Fruit fly (Drosophila melanogaster) whole organism, embryonic: ENCODE results near the gene CG2129.

Experiments used
- Aef1 ChIP-seq: fragments of 200-800 bp; sonication (Bioruptor generic); IDR thresholded peaks from 3 replicates; pipeline ENCODE4 v1.3.6; 2022; ENCODE audit warnings: missing biosample characterization, missing genetic modification characterization
- Bdp1 ChIP-seq: fragments of 200-800 bp; sonication (Bioruptor generic); optimal IDR thresholded peaks from 3 replicates; lab custom pipeline; 2016; ENCODE audit warnings: missing biosample characterization, missing genetic modification characterization
- Bteb2 ChIP-seq: fragments of 200-800 bp; sonication (Bioruptor generic); optimal IDR thresholded peaks from 2 replicates; lab custom pipeline; 2016; ENCODE audit warnings: missing biosample characterization, missing genetic modification characterization
- C15 ChIP-seq: fragments of 200-800 bp; sonication (Bioruptor generic); IDR thresholded peaks from 3 replicates; pipeline ENCODE4 v1.3.6; 2022; ENCODE audit warnings: missing biosample characterization, missing genetic modification characterization
- CG11696 ChIP-seq: fragments of 200-800 bp; sonication (Bioruptor generic); IDR thresholded peaks from 2 replicates; pipeline ENCODE4 v1.3.6; 2022; ENCODE audit warnings: missing biosample characterization, missing genetic modification characterization
- CG12299 ChIP-seq: fragments of 200-800 bp; sonication (Bioruptor generic); optimal IDR thresholded peaks from 2 replicates; lab custom pipeline; 2018; ENCODE audit warnings: missing biosample characterization, mild to moderate bottlenecking, missing genetic modification characterization
- CG12659 ChIP-seq: fragments of 200-800 bp; sonication (Bioruptor generic); optimal IDR thresholded peaks from 3 replicates; lab custom pipeline; 2017; ENCODE audit warnings: mild to moderate bottlenecking, missing biosample characterization, missing genetic modification reagents, missing genetic modification characterization
- CG15479 ChIP-seq: fragments of 200-800 bp; sonication (Bioruptor generic); optimal IDR thresholded peaks from 3 replicates; lab custom pipeline; 2019; ENCODE audit warnings: missing biosample characterization, mild to moderate bottlenecking, missing genetic modification characterization, moderate library complexity
- CG15601 ChIP-seq: fragments of 200-800 bp; sonication (Bioruptor generic); optimal IDR thresholded peaks from 3 replicates; lab custom pipeline; 2019; ENCODE audit warnings: missing biosample characterization, mild to moderate bottlenecking, missing genetic modification characterization, moderate library complexity
- CG16863 ChIP-seq: fragments of 200-800 bp; sonication (Bioruptor generic); optimal IDR thresholded peaks from 3 replicates; lab custom pipeline; 2016; ENCODE audit warnings: missing biosample characterization, missing genetic modification characterization
- CG17186 ChIP-seq: fragments of 200-800 bp; sonication (Bioruptor generic); optimal IDR thresholded peaks from 3 replicates; lab custom pipeline; 2017; ENCODE audit warnings: missing biosample characterization, missing genetic modification reagents, missing genetic modification characterization
- CG17361 ChIP-seq: fragments of 200-800 bp; sonication (Bioruptor generic); IDR thresholded peaks from 3 replicates; pipeline ENCODE4 v1.3.6; 2022; ENCODE audit warnings: missing biosample characterization, missing genetic modification characterization
- CG17829 ChIP-seq: fragments of 200-800 bp; optimal IDR thresholded peaks from 2 replicates; lab custom pipeline; 2019; ENCODE audit warnings: missing biosample characterization, mild to moderate bottlenecking, missing genetic modification characterization, moderate library complexity
- CG2129 ChIP-seq: fragments of 200-800 bp; sonication (Bioruptor generic); IDR thresholded peaks from 2 replicates; pipeline ENCODE4 v1.3.6; 2022; ENCODE audit warnings: missing biosample characterization, missing genetic modification characterization; ENCODE audit not compliant: partially characterized antibody
- CG3065 ChIP-seq: fragments of 200-800 bp; sonication (Bioruptor generic); optimal IDR thresholded peaks from 2 replicates; lab custom pipeline; 2016; ENCODE audit warnings: missing biosample characterization, missing genetic modification characterization
- CG31365 ChIP-seq: fragments of 200-800 bp; sonication (Bioruptor generic); optimal IDR thresholded peaks from 2 replicates; lab custom pipeline; 2018; ENCODE audit warnings: missing biosample characterization, mild to moderate bottlenecking, missing genetic modification characterization
- CG3838 ChIP-seq: fragments of 200-800 bp; sonication (Bioruptor generic); optimal IDR thresholded peaks from 3 replicates; lab custom pipeline; 2016; ENCODE audit warnings: missing biosample characterization, missing genetic modification characterization
- CG42726 ChIP-seq: fragments of 200-800 bp; sonication (Bioruptor generic); IDR thresholded peaks from 2 replicates; pipeline ENCODE4 v1.3.6; 2022; ENCODE audit warnings: missing biosample characterization, missing genetic modification characterization; ENCODE audit not compliant: partially characterized antibody
- CG5180 ChIP-seq: fragments of 200-800 bp; sonication (Bioruptor generic); optimal IDR thresholded peaks from 3 replicates; lab custom pipeline; 2017; ENCODE audit warnings: missing biosample characterization, missing genetic modification characterization, mild to moderate bottlenecking, moderate library complexity, missing genetic modification reagents
- CG6683 ChIP-seq: fragments of 200-800 bp; sonication (Bioruptor generic); optimal IDR thresholded peaks from 2 replicates; lab custom pipeline; 2017; ENCODE audit warnings: missing biosample characterization, mild to moderate bottlenecking, missing genetic modification characterization, missing genetic modification reagents
- CG6791 ChIP-seq: fragments of 200-800 bp; sonication (Bioruptor generic); IDR thresholded peaks from 3 replicates; pipeline ENCODE4 v1.3.6; 2022; ENCODE audit warnings: missing biosample characterization, missing genetic modification characterization; ENCODE audit not compliant: partially characterized antibody
- CG7963 ChIP-seq: fragments of 200-800 bp; sonication (Bioruptor generic); IDR thresholded peaks from 3 replicates; pipeline ENCODE4 v1.3.6; 2022; ENCODE audit warnings: missing biosample characterization, missing genetic modification characterization; ENCODE audit not compliant: partially characterized antibody
- CG8290 ChIP-seq, 3 experiments: fragments of 200-800 bp; sonication (Bioruptor generic); optimal IDR thresholded peaks; 2 replicates each; lab custom pipeline; 2016 to 2019; ENCODE audit warnings: missing biosample characterization in 3 of 3, missing genetic modification characterization in 3 of 3, mild to moderate bottlenecking in 2 of 3, moderate library complexity in 1 of 3
- Elba2 ChIP-seq: fragments of 200-800 bp; sonication (Bioruptor generic); optimal IDR thresholded peaks from 3 replicates; lab custom pipeline; 2016; ENCODE audit warnings: missing biosample characterization, missing genetic modification characterization
- MESR4 ChIP-seq: fragments of 200-800 bp; sonication (Bioruptor generic); optimal IDR thresholded peaks from 2 replicates; lab custom pipeline; 2018; ENCODE audit warnings: missing biosample characterization, mild to moderate bottlenecking, missing genetic modification characterization, moderate library complexity
- Max ChIP-seq: fragments of 200-800 bp; sonication (Bioruptor generic); optimal IDR thresholded peaks from 2 replicates; lab custom pipeline; 2016; ENCODE audit warnings: missing biosample characterization, mild to moderate bottlenecking, missing genetic modification characterization
- Nf-YC ChIP-seq: fragments of 200-800 bp; optimal IDR thresholded peaks from 3 replicates; lab custom pipeline; 2019; ENCODE audit warnings: missing biosample characterization, mild to moderate bottlenecking, missing genetic modification characterization, moderate library complexity
- NfI ChIP-seq: fragments of 200-800 bp; sonication (Bioruptor generic); optimal IDR thresholded peaks from 3 replicates; lab custom pipeline; 2018; ENCODE audit warnings: missing biosample characterization, mild to moderate bottlenecking, missing genetic modification characterization, moderate library complexity
- Scr ChIP-seq: fragments of 200-800 bp; sonication (Bioruptor generic); IDR thresholded peaks from 2 replicates; pipeline ENCODE4 v1.3.6; 2022; ENCODE audit warnings: missing biosample characterization, missing genetic modification characterization; ENCODE audit not compliant: partially characterized antibody
- Sox100B ChIP-seq: fragments of 200-800 bp; sonication (Bioruptor generic); optimal IDR thresholded peaks from 3 replicates; lab custom pipeline; 2018; ENCODE audit warnings: missing biosample characterization, mild to moderate bottlenecking, missing genetic modification characterization
- Sry-δ ChIP-seq: fragments of 200-800 bp; sonication (Bioruptor generic); optimal IDR thresholded peaks from 2 replicates; lab custom pipeline; 2016; ENCODE audit warnings: missing biosample characterization, missing genetic modification characterization
- chinmo ChIP-seq: fragments of 200-800 bp; sonication (Bioruptor generic); IDR thresholded peaks from 4 replicates; pipeline ENCODE4 v1.3.6; 2022; ENCODE audit warnings: missing biosample characterization, missing genetic modification characterization; ENCODE audit not compliant: partially characterized antibody
- eve ChIP-seq, 2 experiments: fragments of >200 bp; optimal IDR thresholded peaks; 2 replicates each; lab custom pipeline; 2017; ENCODE audit warnings: missing biosample characterization in 2 of 2, missing genetic modification characterization in 2 of 2
- gcm ChIP-seq: fragments of 200-800 bp; sonication (Bioruptor generic); optimal IDR thresholded peaks from 2 replicates; lab custom pipeline; 2019; ENCODE audit warnings: missing biosample characterization, mild to moderate bottlenecking, missing genetic modification characterization, moderate library complexity
- gsb ChIP-seq: fragments of 200-800 bp; sonication (Bioruptor generic); IDR thresholded peaks from 2 replicates; pipeline ENCODE4 v1.3.6; 2022; ENCODE audit warnings: missing biosample characterization, missing genetic modification characterization
- hb ChIP-seq: fragments of 200-800 bp; sonication (Bioruptor generic); IDR thresholded peaks from 3 replicates; pipeline ENCODE4 v1.3.6; 2022; ENCODE audit warnings: missing biosample characterization, missing genetic modification characterization; ENCODE audit not compliant: partially characterized antibody
- insv ChIP-seq, 2 experiments: fragments of 200-800 bp; sonication (Bioruptor generic); optimal IDR thresholded peaks; 3 replicates each; lab custom pipeline; 2016 to 2018; ENCODE audit warnings: missing biosample characterization in 2 of 2, missing genetic modification characterization in 2 of 2
- jing ChIP-seq: fragments of 200-800 bp; sonication (Bioruptor generic); optimal IDR thresholded peaks from 2 replicates; lab custom pipeline; 2018; ENCODE audit warnings: missing biosample characterization, mild to moderate bottlenecking, missing genetic modification characterization
- ken ChIP-seq: fragments of 200-800 bp; sonication (Bioruptor generic); IDR thresholded peaks from 3 replicates; pipeline ENCODE4 v1.3.6; 2022; ENCODE audit warnings: missing biosample characterization, missing genetic modification characterization
- pita ChIP-seq: fragments of 200-800 bp; sonication (Bioruptor generic); optimal IDR thresholded peaks from 2 replicates; lab custom pipeline; 2017; ENCODE audit warnings: missing biosample characterization, mild to moderate bottlenecking, missing genetic modification characterization
- sna ChIP-seq: fragments of 200-800 bp; sonication (Bioruptor generic); IDR thresholded peaks from 2 replicates; pipeline ENCODE4 v1.3.6; 2022; ENCODE audit warnings: missing biosample characterization, missing genetic modification characterization; ENCODE audit not compliant: partially characterized antibody
- stwl ChIP-seq: fragments of 200-800 bp; sonication (Bioruptor generic); optimal IDR thresholded peaks from 3 replicates; lab custom pipeline; 2018; ENCODE audit warnings: missing biosample characterization, mild to moderate bottlenecking, missing genetic modification characterization, moderate library complexity
- sug ChIP-seq: fragments of 200-800 bp; optimal IDR thresholded peaks from 2 replicates; lab custom pipeline; 2019; ENCODE audit warnings: missing biosample characterization, mild to moderate bottlenecking, missing genetic modification characterization, moderate library complexity
- tin ChIP-seq: fragments of 200-800 bp; sonication (Bioruptor generic); optimal IDR thresholded peaks from 3 replicates; lab custom pipeline; 2016; ENCODE audit warnings: missing biosample characterization, missing genetic modification characterization
- tll ChIP-seq, 2 experiments: fragments of 200-800 bp in 1 of 2; fragments of >200 bp in 1 of 2; sonication (Bioruptor generic) in 1 of 2; optimal IDR thresholded peaks; 2 replicates each; lab custom pipeline; 2017 to 2019; ENCODE audit warnings: missing biosample characterization in 2 of 2, missing genetic modification characterization in 2 of 2, mild to moderate bottlenecking in 1 of 2, moderate library complexity in 1 of 2
- tna ChIP-seq: fragments of 200-800 bp; sonication (Bioruptor generic); IDR thresholded peaks from 2 replicates; pipeline ENCODE4 v1.3.6; 2022; ENCODE audit warnings: missing biosample characterization, missing genetic modification characterization; ENCODE audit not compliant: partially characterized antibody
- wdn ChIP-seq: fragments of 200-800 bp; sonication (Bioruptor generic); IDR thresholded peaks from 2 replicates; pipeline ENCODE4 v1.3.6; 2022; ENCODE audit warnings: missing biosample characterization, missing genetic modification characterization

The CG2129 gene

dm6 chrX:8129204-8129997 lies 16.2 kb upstream of the CG2129 start, which contains the start of gene CG2116 (continued):
- 0 out of 2 replicates have a peak, but pooled peaks have one; percentile 11 for TF ChIP-seq tna (GFP tag; lab: Robert Waterston, UW)
- TF ChIP-seq wdn (GFP tag; lab: Robert Waterston, UW), result no peak
- TF ChIP-seq CG7963 (GFP tag; lab: Robert Waterston, UW), result peak; percentile 59; the same call in 2 of the 3 replicates
- peak; percentile 84 for TF ChIP-seq MESR4 (GFP tag; lab: Kevin White, UChicago)
- TF ChIP-seq CG42726 (GFP tag; lab: Robert Waterston, UW), result 0 out of 2 replicates have a peak, but pooled peaks have one; percentile 40
- TF ChIP-seq Sry-δ (GFP tag; lab: Kevin White, UChicago), result peak; percentile 73
- TF ChIP-seq Scr (GFP tag; lab: Robert Waterston, UW), result peak; percentile 79
- no peak for TF ChIP-seq hb
- no peak for TF ChIP-seq CG15479 (GFP tag; lab: Kevin White, UChicago)
- peak; percentile 70 for TF ChIP-seq chinmo (GFP tag; lab: Robert Waterston, UW)
- no peak for TF ChIP-seq CG6683 (GFP tag; lab: Kevin White, UChicago)
- peak; percentile 3 for TF ChIP-seq CG17829 (tag; lab: Kevin White, UChicago)
- 0 out of 2 replicates have a peak, but pooled peaks have one; percentile 30 for TF ChIP-seq sna (GFP tag; lab: Robert Waterston, UW)
- TF ChIP-seq pita (GFP tag; lab: Kevin White, UChicago), result no peak
- TF ChIP-seq insv (GFP tag; optimal IDR thresholded peaks at IDR 0.05; lab: Kevin White, UChicago), result no peak
- TF ChIP-seq CG12299 (tag; lab: Kevin White, UChicago), result no peak
- no peak for TF ChIP-seq CG17361
- TF ChIP-seq CG3065 (GFP tag; lab: Kevin White, UChicago), result no peak
- 0 out of 2 replicates have a peak, but pooled peaks have one; percentile 43 for TF ChIP-seq CG2129 (GFP tag; lab: Robert Waterston, UW)
- no peak for TF ChIP-seq Sox100B (GFP tag; lab: Kevin White, UChicago)
- no peak for TF ChIP-seq CG15601 (tag; lab: Kevin White, UChicago)
- no peak for TF ChIP-seq Max (GFP tag; lab: Kevin White, UChicago)
- TF ChIP-seq eve (GFP tag; optimal IDR thresholded peaks at IDR 0.05; lab: Kevin White, UChicago), result no peak
- TF ChIP-seq C15 (GFP tag; lab: Robert Waterston, UW), result no peak
- no peak for TF ChIP-seq Elba2 (GFP tag; lab: Kevin White, UChicago)
- no peak for TF ChIP-seq jing (GFP tag; lab: Kevin White, UChicago)
- TF ChIP-seq CG31365, result no peak
- TF ChIP-seq Bteb2 (GFP tag; lab: Kevin White, UChicago), result no peak
- peak; percentile 51 for TF ChIP-seq CG12659 (GFP tag; lab: Kevin White, UChicago)
- peak; percentile 22 for TF ChIP-seq CG8290 (GFP tag; optimal IDR thresholded peaks at IDR 0.05; lab: Kevin White, UChicago)
- peak in 1 of 2 experiments; percentile 26 for TF ChIP-seq CG8290 (tag; optimal IDR thresholded peaks at IDR 0.05; lab: Kevin White, UChicago)
- TF ChIP-seq sug (tag; lab: Kevin White, UChicago), result no peak
- no peak for TF ChIP-seq Aef1 (GFP tag; lab: Robert Waterston, UW)
- no peak for TF ChIP-seq tin (GFP tag; lab: Kevin White, UChicago)
- TF ChIP-seq Bdp1 (GFP tag; lab: Kevin White, UChicago), result no peak
- peak; percentile 18 for TF ChIP-seq stwl (tag; lab: Kevin White, UChicago)
- TF ChIP-seq CG16863 (GFP tag; lab: Kevin White, UChicago), result no peak
- peak; percentile 64 for TF ChIP-seq CG6791 (GFP tag; lab: Robert Waterston, UW)
- no peak for TF ChIP-seq gcm (GFP tag; lab: Kevin White, UChicago)
- no peak for TF ChIP-seq CG5180 (GFP tag; lab: Kevin White, UChicago)
- no peak for TF ChIP-seq NfI
- TF ChIP-seq CG11696 (GFP tag; lab: Robert Waterston, UW), result no peak
- no peak for TF ChIP-seq gsb (GFP tag; lab: Robert Waterston, UW)
- TF ChIP-seq ken (GFP tag; lab: Robert Waterston, UW), result no peak
- peak; percentile 20 for TF ChIP-seq Nf-YC
- TF ChIP-seq CG17186 (GFP tag; lab: Kevin White, UChicago), result no peak
- no peak for TF ChIP-seq CG3838 (GFP tag; lab: Kevin White, UChicago)
- no peak for TF ChIP-seq tll (GFP tag; optimal IDR thresholded peaks at IDR 0.05; lab: Kevin White, UChicago)
